Fruit fly (Drosophila melanogaster): Measurements from ENCODE around the gene by.

Gene by

dm6 chr3R:9496748-9497147 lies 36.1 kb downstream of the by start (continued):
- TF ChIP-seq CG10543 (GFP tag; optimal IDR thresholded peaks at IDR 0.05), result peak; percentile 53
- peak; percentile 68 for TF ChIP-seq Hr3 (GFP tag; optimal IDR thresholded peaks at IDR 0.05)
- TF ChIP-seq Hr78 (GFP tag; optimal IDR thresholded peaks at IDR 0.05), result peak in 1 of 2 experiments; percentile 2
- TF ChIP-seq Abd-B (GFP tag; optimal IDR thresholded peaks at IDR 0.05), result peak; percentile 62
- TF ChIP-seq CG18262 (tag; optimal IDR thresholded peaks at IDR 0.05), result peak; percentile 38
- TF ChIP-seq Xrp1 (GFP tag; IDR thresholded peaks at IDR 0.05), result peak; percentile 57
- TF ChIP-seq CG17385 (GFP tag; optimal IDR thresholded peaks at IDR 0.05), result peak; percentile 46
- no peak for TF ChIP-seq gce (GFP tag; IDR thresholded peaks at IDR 0.05)
- peak; percentile 13 for TF ChIP-seq CG3281 (GFP tag; optimal IDR thresholded peaks at IDR 0.05)
- TF ChIP-seq HLHmδ (GFP tag; optimal IDR thresholded peaks at IDR 0.05), result no peak
- no peak for TF ChIP-seq Poxn (GFP tag; IDR thresholded peaks at IDR 0.05)
- peak; percentile 44 for TF ChIP-seq CrebB (tag; optimal IDR thresholded peaks at IDR 0.05)
- TF ChIP-seq CG11695 (GFP tag; IDR thresholded peaks at IDR 0.05), result no peak
- peak; percentile 29 for TF ChIP-seq CG2875 (GFP tag; optimal IDR thresholded peaks at IDR 0.05)
- TF ChIP-seq CG2129 (GFP tag; IDR thresholded peaks at IDR 0.05; ENCODE audit: partially characterized antibody), result no peak
- peak; percentile 95 for TF ChIP-seq gro (GFP tag; optimal IDR thresholded peaks at IDR 0.05)
- peak; percentile 94 for TF ChIP-seq CG2120 (GFP tag; optimal IDR thresholded peaks at IDR 0.05)
- TF ChIP-seq jing (GFP tag; optimal IDR thresholded peaks at IDR 0.05), result peak; percentile 44
- no peak for TF ChIP-seq onecut (GFP tag; IDR thresholded peaks at IDR 0.05)
- TF ChIP-seq maf-S (GFP tag; optimal IDR thresholded peaks at IDR 0.05), result peak; percentile 81
- no peak for TF ChIP-seq CG6654 (GFP tag; optimal IDR thresholded peaks at IDR 0.05)
- TF ChIP-seq CG4282 (GFP tag; optimal IDR thresholded peaks at IDR 0.05), result peak; percentile 75
- peak; percentile 53 for TF ChIP-seq CTCF (GFP tag; optimal IDR thresholded peaks at IDR 0.05)
- peak; percentile 75 for TF ChIP-seq bab2 (GFP tag; optimal IDR thresholded peaks at IDR 0.05)
- peak; percentile 62 for TF ChIP-seq CG11504 (tag; optimal IDR thresholded peaks at IDR 0.05)
- peak; percentile 73 for TF ChIP-seq CG3163 (GFP tag; optimal IDR thresholded peaks at IDR 0.05)
- no peak for TF ChIP-seq sisA (GFP tag; IDR thresholded peaks at IDR 0.05)
- TF ChIP-seq CG10979 (tag; optimal IDR thresholded peaks at IDR 0.05), result peak; percentile 12
- peak; percentile 33; the same call in 1 of the 2 replicates for TF ChIP-seq chm (GFP tag; IDR thresholded peaks at IDR 0.05)
- TF ChIP-seq Hsf (GFP tag; optimal IDR thresholded peaks at IDR 0.05), result peak; percentile 85
- TF ChIP-seq nerfin-2 (GFP tag; IDR thresholded peaks at IDR 0.05; ENCODE audit: partially characterized antibody), result peak; percentile 67; the same call in 1 of the 2 replicates
- TF ChIP-seq ERR (GFP tag; optimal IDR thresholded peaks at IDR 0.05), result peak; percentile 81
- peak; percentile 67; the same call in 2 of the 3 replicates for TF ChIP-seq Dbx (GFP tag; IDR thresholded peaks at IDR 0.05)
- peak; percentile 94 for TF ChIP-seq HmgZ (tag; optimal IDR thresholded peaks at IDR 0.05)
- TF ChIP-seq bowl (GFP tag; IDR thresholded peaks at IDR 0.05), result no peak
- peak; percentile 23 for TF ChIP-seq CG5245 (GFP tag; optimal IDR thresholded peaks at IDR 0.05)
- TF ChIP-seq CG11723 (GFP tag; optimal IDR thresholded peaks at IDR 0.05), result peak; percentile 19
- TF ChIP-seq gfzf (GFP tag; optimal IDR thresholded peaks at IDR 0.05), result peak; percentile 54
- peak; percentile 98 for TF ChIP-seq CG31365 (tag; optimal IDR thresholded peaks at IDR 0.05)
- no peak for TF ChIP-seq CG2199 (GFP tag; IDR thresholded peaks at IDR 0.05)
- TF ChIP-seq CG12155 (GFP tag; optimal IDR thresholded peaks at IDR 0.05), result peak; percentile 78
- peak; percentile 36 for TF ChIP-seq NC2α (GFP tag; optimal IDR thresholded peaks at IDR 0.05)
- peak; percentile 100 for TF ChIP-seq Dp (GFP tag; optimal IDR thresholded peaks at IDR 0.05)
- TF ChIP-seq ftz-f1 (GFP tag; optimal IDR thresholded peaks at IDR 0.05), result peak; percentile 48
- TF ChIP-seq stwl (tag; optimal IDR thresholded peaks at IDR 0.05), result peak; percentile 80
- peak; percentile 69 for TF ChIP-seq CG2712 (tag; optimal IDR thresholded peaks at IDR 0.05)
- TF ChIP-seq zen (tag; optimal IDR thresholded peaks at IDR 0.05), result peak; percentile 64
- TF ChIP-seq emc (GFP tag; optimal IDR thresholded peaks at IDR 0.05), result peak; percentile 51
- peak; percentile 65 for TF ChIP-seq CG17361 (GFP tag; IDR thresholded peaks at IDR 0.05)
- TF ChIP-seq CG16863 (GFP tag; optimal IDR thresholded peaks at IDR 0.05), result peak; percentile 42
- peak; percentile 78 for TF ChIP-seq tx (GFP tag; optimal IDR thresholded peaks at IDR 0.05)
